Worm (Caenorhabditis elegans) whole organism, L2 larva: ENCODE data around the gene str-159.

Source experiments
- C34F6.9 ChIP-seq: fragments of 150-350 bp; optimal IDR thresholded peaks from 2 replicates; lab custom pipeline; 2014; ENCODE audit warnings: missing biosample characterization, missing genetic modification characterization
- F13H6.1 ChIP-seq: sonication (generic microtip); optimal IDR thresholded peaks from 2 replicates; lab custom pipeline; 2016; ENCODE audit warnings: missing genetic modification characterization, missing compliant biosample characterization
- R02D3.7 ChIP-seq: fragments of 150-350 bp; optimal IDR thresholded peaks from 2 replicates; lab custom pipeline; 2014; ENCODE audit warnings: missing biosample characterization, missing genetic modification characterization
- Y55F3AM.14 ChIP-seq: fragments of 200-800 bp; sonication (Bioruptor generic); optimal IDR thresholded peaks from 2 replicates; lab custom pipeline; 2018; ENCODE audit warnings: mild to moderate bottlenecking, missing genetic modification characterization, missing compliant biosample characterization
- ZK546.5 ChIP-seq: sonication (generic microtip); optimal IDR thresholded peaks from 2 replicates; lab custom pipeline; 2017; ENCODE audit warnings: missing biosample characterization, missing genetic modification characterization
- alr-1 ChIP-seq: fragments of 150-350 bp; optimal IDR thresholded peaks from 2 replicates; lab custom pipeline; 2014; ENCODE audit warnings: missing biosample characterization, missing genetic modification characterization
- aly-2 ChIP-seq: fragments of 150-350 bp; optimal IDR thresholded peaks from 2 replicates; lab custom pipeline; 2014; ENCODE audit warnings: missing biosample characterization, missing genetic modification characterization
- ama-1 ChIP-seq: fragments of 150-350 bp; optimal IDR thresholded peaks from 2 replicates; lab custom pipeline; 2018; ENCODE audit warnings: inconsistent platforms
- ceh-16 ChIP-seq: fragments of 150-350 bp; optimal IDR thresholded peaks from 2 replicates; lab custom pipeline; 2014; ENCODE audit warnings: missing biosample characterization, missing genetic modification characterization
- ceh-82 ChIP-seq: fragments of 150-350 bp; optimal IDR thresholded peaks from 2 replicates; lab custom pipeline; 2014; ENCODE audit warnings: missing biosample characterization, missing genetic modification characterization
- crh-2 ChIP-seq: sonication (generic microtip); optimal IDR thresholded peaks from 2 replicates; lab custom pipeline; 2017; ENCODE audit warnings: missing biosample characterization, missing genetic modification characterization
- dmd-4 ChIP-seq: sonication (generic microtip); optimal IDR thresholded peaks from 2 replicates; lab custom pipeline; 2017; ENCODE audit warnings: missing biosample characterization, missing genetic modification characterization
- elt-3 ChIP-seq: sonication (generic microtip); optimal IDR thresholded peaks from 2 replicates; lab custom pipeline; 2017; ENCODE audit warnings: missing biosample characterization, missing genetic modification characterization
- gmeb-1 ChIP-seq: fragments of 150-350 bp; optimal IDR thresholded peaks from 2 replicates; lab custom pipeline; 2014; ENCODE audit warnings: missing biosample characterization, missing genetic modification characterization
- lin-11 ChIP-seq: fragments of 150-350 bp; sonication (generic microtip); optimal IDR thresholded peaks from 2 replicates; lab custom pipeline; 2014; ENCODE audit warnings: missing biosample characterization, missing genetic modification characterization, inconsistent platforms, mixed read lengths
- lin-13 ChIP-seq: fragments of 150-350 bp; optimal IDR thresholded peaks from 2 replicates; lab custom pipeline; 2014; ENCODE audit warnings: missing biosample characterization, missing genetic modification reagents, missing genetic modification characterization
- mab-5 ChIP-seq: fragments of 150-350 bp; optimal IDR thresholded peaks from 2 replicates; lab custom pipeline; 2014; ENCODE audit warnings: missing biosample characterization, missing genetic modification characterization
- mbf-1 ChIP-seq: sonication (generic microtip); optimal IDR thresholded peaks from 2 replicates; lab custom pipeline; 2017; ENCODE audit warnings: missing biosample characterization, missing genetic modification characterization
- nhr-10 ChIP-seq: sonication (generic microtip); optimal IDR thresholded peaks from 2 replicates; lab custom pipeline; 2017; ENCODE audit warnings: missing biosample characterization, missing genetic modification characterization
- nhr-11 ChIP-seq: fragments of 150-350 bp; optimal IDR thresholded peaks from 2 replicates; lab custom pipeline; 2014; ENCODE audit warnings: missing biosample characterization, missing genetic modification characterization
- nhr-12 ChIP-seq: fragments of 150-350 bp; optimal IDR thresholded peaks from 2 replicates; lab custom pipeline; 2014; ENCODE audit warnings: missing biosample characterization, missing genetic modification characterization
- nhr-129 ChIP-seq: fragments of 150-350 bp; optimal IDR thresholded peaks from 2 replicates; lab custom pipeline; 2014; ENCODE audit warnings: missing biosample characterization, missing genetic modification characterization
- nhr-23 ChIP-seq: fragments of 150-350 bp; optimal IDR thresholded peaks from 2 replicates; lab custom pipeline; 2014; ENCODE audit warnings: missing biosample characterization, missing genetic modification reagents, missing genetic modification characterization
- nhr-237 ChIP-seq: fragments of 150-350 bp; optimal IDR thresholded peaks from 2 replicates; lab custom pipeline; 2014; ENCODE audit warnings: missing biosample characterization, missing genetic modification characterization
- nhr-77 ChIP-seq: fragments of 150-350 bp; optimal IDR thresholded peaks from 2 replicates; lab custom pipeline; 2014; ENCODE audit warnings: missing biosample characterization, missing genetic modification characterization
- peb-1 ChIP-seq: fragments of 150-350 bp; optimal IDR thresholded peaks from 2 replicates; lab custom pipeline; 2014; ENCODE audit warnings: missing biosample characterization, missing genetic modification characterization
- sem-4 ChIP-seq: fragments of 150-350 bp; optimal IDR thresholded peaks from 2 replicates; lab custom pipeline; 2014; ENCODE audit warnings: missing biosample characterization, missing genetic modification reagents, missing genetic modification characterization
- skn-1 ChIP-seq: sonication (generic microtip); optimal IDR thresholded peaks from 2 replicates; lab custom pipeline; 2017; ENCODE audit warnings: missing biosample characterization, missing genetic modification characterization
- sma-3 ChIP-seq: sonication (generic microtip); optimal IDR thresholded peaks from 2 replicates; lab custom pipeline; 2016; ENCODE audit warnings: missing genetic modification reagents, missing genetic modification characterization, missing compliant biosample characterization
- sma-9 ChIP-seq, 2 experiments: fragments of 150-350 bp in 1 of 2; sonication (generic microtip) in 1 of 2; optimal IDR thresholded peaks; 2 replicates each; lab custom pipeline; 2014 to 2016; ENCODE audit warnings: missing genetic modification characterization in 2 of 2, mild to moderate bottlenecking in 1 of 2, missing biosample characterization in 1 of 2, missing compliant biosample characterization in 1 of 2, missing genetic modification reagents in 1 of 2, moderate library complexity in 1 of 2
- unc-39 ChIP-seq: fragments of 150-350 bp; optimal IDR thresholded peaks from 2 replicates; lab custom pipeline; 2014; ENCODE audit warnings: missing biosample characterization, missing genetic modification characterization
- unc-55 ChIP-seq: fragments of 150-350 bp; sonication (generic microtip); optimal IDR thresholded peaks from 3 replicates; lab custom pipeline; 2014; ENCODE audit warnings: missing biosample characterization, missing genetic modification reagents, missing genetic modification characterization
- unc-62 ChIP-seq: fragments of 150-350 bp; optimal IDR thresholded peaks from 2 replicates; lab custom pipeline; 2014; ENCODE audit warnings: missing biosample characterization, missing genetic modification reagents, missing genetic modification characterization
- zag-1 ChIP-seq: fragments of 150-350 bp; optimal IDR thresholded peaks from 2 replicates; lab custom pipeline; 2014; ENCODE audit warnings: missing biosample characterization, missing genetic modification characterization
- ztf-1 ChIP-seq: fragments of 200-800 bp; sonication (Bioruptor generic); conservative IDR thresholded peaks from 2 replicates; pipeline ENCODE4 v1.3.6; 2022; ENCODE audit warnings: missing genetic modification characterization, missing compliant biosample characterization
- ztf-11 ChIP-seq: sonication (generic microtip); optimal IDR thresholded peaks from 2 replicates; lab custom pipeline; 2017; ENCODE audit warnings: missing biosample characterization, missing genetic modification characterization

The str-159 gene

DNA sequence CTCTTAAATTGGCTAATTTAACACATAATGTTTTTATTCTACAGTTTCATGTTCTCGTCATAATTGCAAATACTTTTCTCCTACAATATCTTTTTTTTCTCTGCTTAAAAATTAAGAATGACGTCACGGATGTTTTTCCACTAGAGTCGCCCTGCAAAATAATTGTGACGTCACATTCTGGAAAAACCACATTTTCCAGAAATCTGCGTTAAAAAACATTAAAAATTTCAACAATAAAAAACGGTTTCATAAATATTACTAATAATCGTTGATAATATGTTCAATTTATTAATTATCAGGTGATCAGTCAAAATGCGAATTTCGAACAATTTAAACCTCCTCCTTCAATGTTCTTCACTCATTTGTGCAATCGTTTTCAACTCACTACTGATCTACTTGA is 25.2 kb upstream of the str-159 start, which contains the start of gene str-166:
str-166 (plus strand) TSS at position 301 of the 400 bp plus-strand sequence.
- no peak for TF ChIP-seq nhr-129 (tag; lab: Kevin White, UChicago)
- TF ChIP-seq ztf-1, result no peak
- TF ChIP-seq ztf-11 (tag; lab: Kevin White, UChicago), result no peak
- TF ChIP-seq aly-2, result no peak
- TF ChIP-seq gmeb-1, result no peak
- TF ChIP-seq ama-1 (lab: Kevin White, UChicago), result no peak
- TF ChIP-seq zag-1 (tag; lab: Kevin White, UChicago), result no peak
- no peak for TF ChIP-seq nhr-77 (tag; lab: Kevin White, UChicago)
- no peak for TF ChIP-seq crh-2 (tag; lab: Kevin White, UChicago)
- no peak for TF ChIP-seq nhr-23 (tag; lab: Kevin White, UChicago)
- no peak for TF ChIP-seq ceh-82 (tag; lab: Kevin White, UChicago)
- no peak for TF ChIP-seq unc-39 (tag; lab: Kevin White, UChicago)
- no peak for TF ChIP-seq sma-9 (GFP tag; optimal IDR thresholded peaks at IDR 0.05; lab: Kevin White, UChicago)
- TF ChIP-seq sma-9 (tag; optimal IDR thresholded peaks at IDR 0.05; lab: Kevin White, UChicago), result no peak
- no peak for TF ChIP-seq ceh-16 (tag; lab: Kevin White, UChicago)
- no peak for TF ChIP-seq peb-1 (tag; lab: Kevin White, UChicago)
- TF ChIP-seq Y55F3AM.14 (GFP tag; lab: Kevin White, UChicago), result no peak
- TF ChIP-seq mbf-1 (tag; lab: Kevin White, UChicago), result no peak
- TF ChIP-seq dmd-4, result no peak
- TF ChIP-seq, all 48 proteins: peak for 0

- TF ChIP-seq unc-62 (GFP tag; lab: Kevin White, UChicago) (no peak), F13H6.1 (tag; lab: Kevin White, UChicago) (no peak), nhr-10 (tag; lab: Kevin White, UChicago) (no peak)
These were observed 23.7 kb upstream of the str-159 start for ce11 chrIV:4885435-4885834.

- TF ChIP-seq F13H6.1 (tag; lab: Kevin White, UChicago), result no peak
- TF ChIP-seq ZK546.5, result no peak
- no peak for TF ChIP-seq elt-3 (tag; lab: Kevin White, UChicago)
- TF ChIP-seq unc-55 (GFP tag; lab: Kevin White, UChicago), result no peak
- no peak for TF ChIP-seq nhr-237
- TF ChIP-seq zag-1 (tag; lab: Kevin White, UChicago), result no peak
- TF ChIP-seq nhr-129 (tag; lab: Kevin White, UChicago), result no peak
- TF ChIP-seq lin-13 (GFP tag; lab: Kevin White, UChicago), result no peak
- TF ChIP-seq skn-1, result no peak
- TF ChIP-seq sem-4 (tag; lab: Kevin White, UChicago), result no peak
- no peak for TF ChIP-seq nhr-11 (tag; lab: Kevin White, UChicago)
- no peak for TF ChIP-seq ztf-11 (tag; lab: Kevin White, UChicago)
- TF ChIP-seq nhr-23 (tag; lab: Kevin White, UChicago), result no peak
- TF ChIP-seq gmeb-1, result no peak
- TF ChIP-seq alr-1 (tag; lab: Kevin White, UChicago), result no peak
- TF ChIP-seq sma-9 (GFP tag; optimal IDR thresholded peaks at IDR 0.05; lab: Kevin White, UChicago), result no peak
- TF ChIP-seq sma-9 (tag; optimal IDR thresholded peaks at IDR 0.05; lab: Kevin White, UChicago), result no peak
These were observed 21.9 kb upstream of the str-159 start, which contains the start of gene T08B6.1 for ce11 chrIV:4887258-4887657. Gene T08B6.1, minus strand, starts transcription at chrIV:4887358.

- no peak for TF ChIP-seq sem-4 (tag; lab: Kevin White, UChicago)
- no peak for TF ChIP-seq nhr-10 (tag; lab: Kevin White, UChicago)
- no peak for TF ChIP-seq alr-1 (tag; lab: Kevin White, UChicago)
- TF ChIP-seq ama-1 (lab: Kevin White, UChicago), result no peak
- TF ChIP-seq R02D3.7 (tag; lab: Kevin White, UChicago), result no peak
These were observed 19.5 kb upstream of the str-159 start, which contains the start of gene sgnh-1 for ce11 chrIV:4889613-4890012. Gene sgnh-1, plus strand, starts transcription at chrIV:4889913.

DNA sequence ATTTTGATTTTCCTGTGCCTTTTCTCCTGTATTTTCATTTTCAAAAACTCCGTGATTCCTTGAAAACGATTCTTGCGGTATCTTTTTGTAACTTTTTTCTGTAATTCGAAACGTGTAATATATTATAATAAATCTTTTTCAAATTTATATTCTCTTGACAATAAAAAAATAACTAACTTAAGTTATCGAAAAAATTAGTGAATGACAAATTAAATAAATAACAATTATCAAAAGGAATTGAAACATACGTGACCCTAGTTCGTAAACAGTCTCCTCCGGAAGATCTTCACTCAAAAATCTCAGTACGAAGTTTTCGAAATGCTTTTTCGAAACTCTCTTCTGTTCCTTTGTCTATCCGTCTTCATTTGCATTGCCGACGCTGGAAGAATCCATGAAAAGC is 18.6 kb upstream of the str-159 start, which contains the start of gene T08B6.9:
T08B6.9 (plus strand) TSS at position 301 of the 400 bp plus-strand sequence.
- TF ChIP-seq C34F6.9, result no peak
- no peak for TF ChIP-seq ztf-11 (tag; lab: Kevin White, UChicago)

DNA sequence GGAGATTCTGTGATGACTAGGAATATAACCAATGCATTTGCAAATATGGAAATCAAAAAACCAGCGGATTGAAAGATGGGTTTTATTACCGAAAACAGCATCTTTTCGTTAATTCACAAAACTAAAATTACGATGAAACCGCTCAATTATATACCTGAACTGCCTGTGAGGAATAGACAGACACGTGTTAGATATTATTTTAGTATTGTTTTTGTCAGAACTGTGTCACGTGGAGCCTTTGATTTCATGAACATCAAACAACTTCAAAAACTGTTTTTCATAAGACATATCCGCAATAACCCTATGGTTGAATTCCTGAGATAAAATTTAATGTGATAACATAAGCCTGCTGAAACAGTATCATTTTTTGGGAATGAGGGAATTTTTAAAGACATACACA is 5.2 kb upstream of the str-159 start, which contains the start of gene str-161:
str-161 (minus strand) TSS at position 101 of the 400 bp plus-strand sequence.
- TF ChIP-seq F13H6.1 (tag; lab: Kevin White, UChicago) (no peak), nhr-237 (no peak), ama-1 (lab: Kevin White, UChicago) (no peak), sma-3 (GFP tag; lab: Kevin White, UChicago) (no peak), nhr-12 (tag; lab: Kevin White, UChicago) (no peak), elt-3 (tag; lab: Kevin White, UChicago) (no peak), ZK546.5 (no peak), gmeb-1 (no peak), skn-1 (no peak), lin-11 (tag; lab: Kevin White, UChicago) (no peak), unc-62 (GFP tag; lab: Kevin White, UChicago) (no peak), ztf-1 (no peak), mab-5 (tag; lab: Kevin White, UChicago) (no peak), peb-1 (tag; lab: Kevin White, UChicago) (no peak)
- TF ChIP-seq, all 48 proteins: peak for 0
